Worm (Caenorhabditis elegans): ENCODE results near the gene irld-9.

Gene irld-9

ce11 chrII:1692827-1693226, 45.9 kb downstream of the irld-9 start, which contains the start of gene fbxc-21:
Gene fbxc-21, minus strand, starts transcription at chrII:1692927.
- TF ChIP-seq ces-1 (GFP tag; optimal IDR thresholded peaks at IDR 0.05) (no peak), ceh-63 (GFP tag; optimal IDR thresholded peaks at IDR 0.05) (no peak), nhr-76 (tag; optimal IDR thresholded peaks at IDR 0.05) (no peak), nhr-237 (tag; optimal IDR thresholded peaks at IDR 0.05) (no peak), fkh-10 (GFP tag; optimal IDR thresholded peaks at IDR 0.05) (no peak), sptf-1 (tag; optimal IDR thresholded peaks at IDR 0.05) (no peak), nhr-71 (tag; optimal IDR thresholded peaks at IDR 0.05) (no peak), sox-4 (tag; optimal IDR thresholded peaks at IDR 0.05) (no peak), unc-62 (GFP tag; optimal IDR thresholded peaks at IDR 0.05) (no peak), Y116A8C.19 (tag; optimal IDR thresholded peaks at IDR 0.05; ENCODE audit: borderline replicate concordance) (no peak), egl-13 (tag; optimal IDR thresholded peaks at IDR 0.05) (no peak), lin-14 (GFP tag; optimal IDR thresholded peaks at IDR 0.05) (no peak), fkh-8 (tag; optimal IDR thresholded peaks at IDR 0.05) (no peak), pax-3 (tag; optimal IDR thresholded peaks at IDR 0.05) (no peak), tlp-1 (tag; optimal IDR thresholded peaks at IDR 0.05) (no peak), alr-1 (tag; optimal IDR thresholded peaks at IDR 0.05; ENCODE audit: borderline replicate concordance) (no peak)

ce11 chrII:1691011-1691410, 47.7 kb downstream of the irld-9 start, which contains the start of gene fbxc-22:
Gene fbxc-22, minus strand, starts transcription at chrII:1691111.
- TF ChIP-seq isw-1 (GFP tag; IDR thresholded peaks at IDR 0.05) (no peak), lin-39 (tag; optimal IDR thresholded peaks at IDR 0.05) (no peak), vab-15 (tag; optimal IDR thresholded peaks at IDR 0.05) (no peak), ets-5 (GFP tag; IDR thresholded peaks at IDR 0.05) (no peak), dsc-1 (tag; optimal IDR thresholded peaks at IDR 0.05) (no peak), nhr-12 (tag; optimal IDR thresholded peaks at IDR 0.05) (no peak), nhr-237 (tag; optimal IDR thresholded peaks at IDR 0.05) (no peak), unc-130 (tag; optimal IDR thresholded peaks at IDR 0.05) (no peak), blmp-1 (tag; optimal IDR thresholded peaks at IDR 0.05) (no peak), sptf-1 (tag; optimal IDR thresholded peaks at IDR 0.05) (no peak), nhr-20 (tag; optimal IDR thresholded peaks at IDR 0.05) (no peak), Y116A8C.19 (tag; optimal IDR thresholded peaks at IDR 0.05; ENCODE audit: borderline replicate concordance) (no peak), aly-2 (tag; optimal IDR thresholded peaks at IDR 0.05) (no peak), nhr-19 (GFP tag; conservative IDR thresholded peaks at IDR 0.05) (no peak), nhr-47 (tag; optimal IDR thresholded peaks at IDR 0.05) (no peak), lsy-2 (tag; optimal IDR thresholded peaks at IDR 0.05) (no peak)

ce11 chrII:1688813-1689212, 49.9 kb downstream of the irld-9 start, which contains the start of the genes fbxb-18 and fbxb-19:
Gene fbxb-18, minus strand, starts transcription at chrII:1688913.
Gene fbxb-19, minus strand, starts transcription at chrII:1689181.
- TF ChIP-seq hlh-4 (tag; optimal IDR thresholded peaks at IDR 0.05) (no peak), dsc-1 (tag; optimal IDR thresholded peaks at IDR 0.05) (no peak), mef-2 (tag; optimal IDR thresholded peaks at IDR 0.05) (no peak), C16A3.4 (tag; optimal IDR thresholded peaks at IDR 0.05) (no peak), ceh-82 (tag; optimal IDR thresholded peaks at IDR 0.05) (no peak), snpc-4 (tag; optimal IDR thresholded peaks at IDR 0.05) (no peak), pqm-1 (tag; optimal IDR thresholded peaks at IDR 0.05) (no peak), hpl-2 (GFP tag; optimal IDR thresholded peaks at IDR 0.05) (no peak), aly-2 (tag; optimal IDR thresholded peaks at IDR 0.05) (no peak), ztf-11 (tag; optimal IDR thresholded peaks at IDR 0.05) (no peak), C04F5.9 (tag; optimal IDR thresholded peaks at IDR 0.05) (no peak), zag-1 (tag; optimal IDR thresholded peaks at IDR 0.05) (no peak), ceh-63 (GFP tag; optimal IDR thresholded peaks at IDR 0.05) (no peak), mab-9 (GFP tag; IDR thresholded peaks at IDR 0.05) (no peak), sup-37 (GFP tag; optimal IDR thresholded peaks at IDR 0.05) (no peak), efl-3 (GFP tag; optimal IDR thresholded peaks at IDR 0.05) (no peak), nhr-19 (GFP tag; conservative IDR thresholded peaks at IDR 0.05) (no peak), fkh-10 (GFP tag; optimal IDR thresholded peaks at IDR 0.05) (no peak), ama-1 (optimal IDR thresholded peaks at IDR 0.05) (no peak)
